Worm (Caenorhabditis elegans) whole organism, L3 larva: ENCODE measurements around the gene Y49F6B.8.
"Not testable (repeated sequence)": the region's sequence is repeated elsewhere in the genome, so short reads cannot be mapped to it uniquely, and the experiment has no call there.

ENCODE experiments used
- R02D3.7 ChIP-seq: fragments of 150-350 bp; optimal IDR thresholded peaks from 2 replicates; lab custom pipeline; 2014; ENCODE audit warnings: missing biosample characterization, missing genetic modification characterization
- ZK546.5 ChIP-seq: sonication (generic microtip); optimal IDR thresholded peaks from 2 replicates; lab custom pipeline; 2017; ENCODE audit warnings: missing biosample characterization, missing genetic modification characterization
- aly-2 ChIP-seq: fragments of 150-350 bp; optimal IDR thresholded peaks from 2 replicates; lab custom pipeline; 2014; ENCODE audit warnings: missing biosample characterization, missing genetic modification characterization
- ama-1 ChIP-seq: fragments of 150-350 bp; optimal IDR thresholded peaks from 2 replicates; lab custom pipeline; 2018
- ceh-16 ChIP-seq: sonication (generic microtip); optimal IDR thresholded peaks from 2 replicates; lab custom pipeline; 2017; ENCODE audit warnings: missing biosample characterization, missing genetic modification characterization
- ceh-28 ChIP-seq: fragments of 150-350 bp; optimal IDR thresholded peaks from 2 replicates; lab custom pipeline; 2014; ENCODE audit warnings: missing biosample characterization, missing genetic modification reagents, missing genetic modification characterization
- ceh-82 ChIP-seq: fragments of 150-350 bp; optimal IDR thresholded peaks from 2 replicates; lab custom pipeline; 2014; ENCODE audit warnings: missing biosample characterization, missing genetic modification characterization
- ceh-9 ChIP-seq: sonication (generic microtip); optimal IDR thresholded peaks from 2 replicates; lab custom pipeline; 2018; ENCODE audit warnings: missing biosample characterization, missing genetic modification characterization
- daf-12 ChIP-seq: fragments of 150-350 bp; optimal IDR thresholded peaks from 2 replicates; lab custom pipeline; 2014; ENCODE audit warnings: missing biosample characterization, missing genetic modification reagents, missing genetic modification characterization
- egl-27 ChIP-seq: sonication (generic microtip); optimal IDR thresholded peaks from 4 replicates; lab custom pipeline; 2017; ENCODE audit warnings: missing biosample characterization, missing genetic modification reagents, missing genetic modification characterization
- egl-5 ChIP-seq: fragments of 150-350 bp; optimal IDR thresholded peaks from 2 replicates; lab custom pipeline; 2017; ENCODE audit warnings: missing biosample characterization, missing genetic modification reagents, missing genetic modification characterization, inconsistent platforms
- elt-2 ChIP-seq: sonication (generic microtip); optimal IDR thresholded peaks from 2 replicates; lab custom pipeline; 2016; ENCODE audit warnings: missing genetic modification reagents, mild to moderate bottlenecking, missing genetic modification characterization, missing compliant biosample characterization
- eor-1 ChIP-seq, 2 experiments: fragments of 150-350 bp; optimal IDR thresholded peaks; 2 replicates each; lab custom pipeline; 2014 to 2018; ENCODE audit warnings: missing biosample characterization in 2 of 2, missing genetic modification characterization in 2 of 2
- fkh-10 ChIP-seq: sonication (generic microtip); optimal IDR thresholded peaks from 2 replicates; lab custom pipeline; 2017; ENCODE audit warnings: missing biosample characterization, missing genetic modification reagents, missing genetic modification characterization
- fkh-2 ChIP-seq: fragments of 150-350 bp; optimal IDR thresholded peaks from 2 replicates; lab custom pipeline; 2014; ENCODE audit warnings: missing biosample characterization, missing genetic modification reagents, missing genetic modification characterization
- fos-1 ChIP-seq: fragments of 150-350 bp; optimal IDR thresholded peaks from 2 replicates; lab custom pipeline; 2014; ENCODE audit warnings: missing biosample characterization, missing genetic modification characterization
- hmg-11 ChIP-seq: sonication (generic microtip); optimal IDR thresholded peaks from 2 replicates; lab custom pipeline; 2016; ENCODE audit warnings: missing genetic modification characterization, missing compliant biosample characterization
- jun-1 ChIP-seq: fragments of 150-350 bp; optimal IDR thresholded peaks from 2 replicates; lab custom pipeline; 2014; ENCODE audit warnings: missing biosample characterization, missing genetic modification reagents, missing genetic modification characterization
- lin-15B ChIP-seq: fragments of 150-350 bp; optimal IDR thresholded peaks from 2 replicates; lab custom pipeline; 2014; ENCODE audit warnings: missing biosample characterization, missing genetic modification characterization
- lin-39 ChIP-seq: fragments of 150-350 bp; optimal IDR thresholded peaks from 2 replicates; lab custom pipeline; 2018; ENCODE audit warnings: missing biosample characterization, missing genetic modification reagents, missing genetic modification characterization
- mdl-1 ChIP-seq: fragments of 150-350 bp; optimal IDR thresholded peaks from 2 replicates; lab custom pipeline; 2014; ENCODE audit warnings: missing biosample characterization, missing genetic modification characterization
- mml-1 ChIP-seq: fragments of 150-350 bp; sonication (generic microtip); optimal IDR thresholded peaks from 3 replicates; lab custom pipeline; 2014; ENCODE audit warnings: missing biosample characterization, missing genetic modification characterization
- nfya-1 ChIP-seq: sonication (generic microtip); optimal IDR thresholded peaks from 2 replicates; lab custom pipeline; 2017; ENCODE audit warnings: missing genetic modification characterization, mild to moderate bottlenecking, missing compliant biosample characterization, antibody characterized with exemption, moderate library complexity; ENCODE audit not compliant: insufficient read depth
- nhr-11 ChIP-seq: fragments of 150-350 bp; optimal IDR thresholded peaks from 2 replicates; lab custom pipeline; 2014; ENCODE audit warnings: missing biosample characterization, missing genetic modification characterization
- nhr-12 ChIP-seq: fragments of 150-350 bp; optimal IDR thresholded peaks from 2 replicates; lab custom pipeline; 2014; ENCODE audit warnings: missing biosample characterization, missing genetic modification characterization
- nhr-23 ChIP-seq: fragments of 150-350 bp; optimal IDR thresholded peaks from 2 replicates; lab custom pipeline; 2014; ENCODE audit warnings: missing biosample characterization, missing genetic modification reagents, missing genetic modification characterization
- nhr-237 ChIP-seq: fragments of 150-350 bp; optimal IDR thresholded peaks from 2 replicates; lab custom pipeline; 2014; ENCODE audit warnings: missing biosample characterization, missing genetic modification characterization
- nhr-25 ChIP-seq: sonication (generic microtip); optimal IDR thresholded peaks from 2 replicates; lab custom pipeline; 2017; ENCODE audit warnings: missing biosample characterization, missing genetic modification characterization
- nhr-28 ChIP-seq: fragments of 150-350 bp; optimal IDR thresholded peaks from 2 replicates; lab custom pipeline; 2014; ENCODE audit warnings: missing biosample characterization, missing genetic modification characterization
- nhr-43 ChIP-seq: sonication (generic microtip); optimal IDR thresholded peaks from 2 replicates; lab custom pipeline; 2016; ENCODE audit warnings: mild to moderate bottlenecking, missing genetic modification characterization, missing compliant biosample characterization; ENCODE audit not compliant: poor library complexity, severe bottlenecking
- nhr-67 ChIP-seq: fragments of 150-350 bp; optimal IDR thresholded peaks from 2 replicates; lab custom pipeline; 2014; ENCODE audit warnings: missing biosample characterization, missing genetic modification characterization
- nhr-76 ChIP-seq: fragments of 150-350 bp; sonication (generic microtip); optimal IDR thresholded peaks from 5 replicates; lab custom pipeline; 2014; ENCODE audit warnings: missing biosample characterization, missing genetic modification characterization
- nhr-77 ChIP-seq: fragments of 150-350 bp; optimal IDR thresholded peaks from 2 replicates; lab custom pipeline; 2014; ENCODE audit warnings: missing biosample characterization, missing genetic modification characterization
- pha-4 ChIP-seq: fragments of 150-350 bp; optimal IDR thresholded peaks from 2 replicates; lab custom pipeline; 2014; ENCODE audit warnings: missing biosample characterization, missing genetic modification reagents, missing genetic modification characterization
- sea-2 ChIP-seq: fragments of 150-350 bp; sonication (generic microtip); optimal IDR thresholded peaks from 4 replicates; lab custom pipeline; 2014; ENCODE audit warnings: missing biosample characterization, missing genetic modification reagents, missing genetic modification characterization
- skn-1 ChIP-seq: fragments of 150-350 bp; optimal IDR thresholded peaks from 2 replicates; lab custom pipeline; 2014; ENCODE audit warnings: missing biosample characterization, missing genetic modification characterization
- snpc-4 ChIP-seq: fragments of 150-350 bp; optimal IDR thresholded peaks from 2 replicates; lab custom pipeline; 2014; ENCODE audit warnings: missing biosample characterization, missing genetic modification characterization
- tbx-2 ChIP-seq: sonication (generic microtip); optimal IDR thresholded peaks from 2 replicates; lab custom pipeline; 2016; ENCODE audit warnings: mild to moderate bottlenecking, missing genetic modification characterization, missing compliant biosample characterization
- unc-39 ChIP-seq: sonication (generic microtip); optimal IDR thresholded peaks from 4 replicates; lab custom pipeline; 2017; ENCODE audit warnings: missing biosample characterization, missing genetic modification characterization
- unc-62 ChIP-seq: fragments of 150-350 bp; sonication (generic microtip); optimal IDR thresholded peaks from 4 replicates; lab custom pipeline; 2014; ENCODE audit warnings: missing biosample characterization, missing genetic modification reagents, missing genetic modification characterization
- zag-1 ChIP-seq: fragments of 150-350 bp; optimal IDR thresholded peaks from 2 replicates; lab custom pipeline; 2014; ENCODE audit warnings: missing biosample characterization, missing genetic modification characterization
- ztf-11 ChIP-seq: fragments of 150-350 bp; optimal IDR thresholded peaks from 2 replicates; lab custom pipeline; 2014; ENCODE audit warnings: missing biosample characterization, missing genetic modification characterization
- ztf-4 ChIP-seq: fragments of 150-350 bp; optimal IDR thresholded peaks from 2 replicates; lab custom pipeline; 2014; ENCODE audit warnings: missing biosample characterization, missing genetic modification characterization

Gene Y49F6B.8

ce11 chrII:3502011-3502410, 20.5 kb upstream of the Y49F6B.8 start:
- TF ChIP-seq ceh-9 (tag; lab: Kevin White, UChicago), result no peak
- TF ChIP-seq nhr-237 (tag; lab: Kevin White, UChicago), result no peak
- no peak for TF ChIP-seq ceh-28 (tag; lab: Kevin White, UChicago)

- TF ChIP-seq fkh-10 (GFP tag; lab: Kevin White, UChicago), result no peak
- TF ChIP-seq ama-1 (lab: Kevin White, UChicago), result no peak
- TF ChIP-seq R02D3.7 (tag; lab: Kevin White, UChicago), result no peak
- TF ChIP-seq nhr-43 (tag; lab: Kevin White, UChicago), result no peak
- TF ChIP-seq nhr-76, result no peak
- TF ChIP-seq daf-12, result no peak
- TF ChIP-seq nhr-67 (tag; lab: Kevin White, UChicago), result no peak
- no peak for TF ChIP-seq jun-1 (tag; lab: Kevin White, UChicago)
- TF ChIP-seq nhr-23 (tag; lab: Kevin White, UChicago), result no peak
- TF ChIP-seq skn-1, result no peak
- TF ChIP-seq egl-27 (tag; lab: Kevin White, UChicago), result no peak
- no peak for TF ChIP-seq ztf-4 (tag; lab: Kevin White, UChicago)
- no peak for TF ChIP-seq tbx-2 (tag; lab: Kevin White, UChicago)
- no peak for TF ChIP-seq ceh-16 (tag; lab: Kevin White, UChicago)
- no peak for TF ChIP-seq aly-2 (tag; lab: Kevin White, UChicago)
- TF ChIP-seq nhr-28 (tag; lab: Kevin White, UChicago), result no peak
Measured at ce11 chrII:3500373-3500772, 18.9 kb upstream of the Y49F6B.8 start.

DNA sequence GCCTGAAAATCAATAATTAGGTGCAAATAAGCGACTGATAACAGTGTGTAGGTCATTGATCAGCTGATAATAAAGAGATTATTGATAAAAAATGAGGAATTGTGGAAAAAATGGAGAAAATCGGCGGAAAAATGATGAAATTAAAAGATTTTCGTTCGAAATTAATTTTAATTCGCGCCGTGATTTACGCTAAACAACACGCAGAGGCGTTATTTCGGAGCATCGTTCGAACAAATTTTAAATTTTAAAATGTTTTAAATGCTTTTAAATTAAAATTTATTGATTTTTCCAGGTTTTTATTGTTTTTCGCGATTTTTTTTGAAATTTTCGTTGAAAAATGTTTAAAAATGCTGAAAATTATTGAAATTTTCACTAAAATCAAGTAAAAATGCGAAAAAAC, 17.9 kb upstream of the Y49F6B.8 start, which contains the start of gene Y49F6B.9:
Gene Y49F6B.9, minus strand, starts transcription at position 2 of the 400 bp plus-strand sequence.
- TF ChIP-seq nhr-23 (tag; lab: Kevin White, UChicago) (no peak), ama-1 (lab: Kevin White, UChicago) (no peak), tbx-2 (tag; lab: Kevin White, UChicago) (no peak), ceh-28 (tag; lab: Kevin White, UChicago) (no peak)

DNA sequence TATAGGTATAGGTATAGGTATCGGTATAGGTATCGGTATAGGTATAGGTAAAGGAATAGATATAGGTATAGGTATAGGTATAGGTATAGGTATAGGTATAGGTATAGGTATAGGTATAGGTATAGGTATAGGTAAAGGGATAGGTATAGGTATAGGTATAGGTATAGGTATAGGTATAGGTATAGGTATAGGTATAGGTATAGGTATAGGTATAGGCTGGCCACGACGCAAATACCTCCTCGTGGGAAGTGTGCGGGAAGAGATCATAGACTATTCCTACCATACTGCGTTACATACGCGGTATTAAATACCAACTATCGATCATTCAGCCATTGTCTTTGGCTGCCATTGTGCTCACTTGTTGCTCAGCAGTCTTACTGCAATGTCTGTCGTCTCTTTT, 9.3 kb upstream of the Y49F6B.8 start, which contains the start of gene fbxb-112:
Gene fbxb-112, plus strand, starts transcription at position 301 of the 400 bp plus-strand sequence.
- not testable (repeated sequence) for TF ChIP-seq mml-1 (tag; lab: Kevin White, UChicago); unc-39 (tag; lab: Kevin White, UChicago); unc-62 (GFP tag; lab: Kevin White, UChicago)

- TF ChIP-seq jun-1 (tag; lab: Kevin White, UChicago) (no peak), skn-1 (no peak), egl-5 (tag; lab: Kevin White, UChicago) (peak; percentile 69), egl-27 (tag; lab: Kevin White, UChicago) (no peak), nhr-23 (tag; lab: Kevin White, UChicago) (peak; percentile 17), hmg-11 (no peak), ZK546.5 (tag; lab: Kevin White, UChicago) (no peak), elt-2 (tag; lab: Kevin White, UChicago) (peak; percentile 11), pha-4 (no peak), snpc-4 (tag; lab: Kevin White, UChicago) (peak; percentile 55), fkh-2 (tag; lab: Kevin White, UChicago) (no peak), ceh-28 (tag; lab: Kevin White, UChicago) (no peak), lin-39 (tag; lab: Kevin White, UChicago) (peak; percentile 59), nhr-28 (tag; lab: Kevin White, UChicago) (no peak), nhr-77 (tag; lab: Kevin White, UChicago) (no peak), lin-15B (peak; percentile 91), ceh-82 (tag; lab: Kevin White, UChicago) (no peak), R02D3.7 (tag; lab: Kevin White, UChicago) (peak; percentile 1), nfya-1 (tag; lab: Kevin White, UChicago) (peak; percentile 55), nhr-67 (tag; lab: Kevin White, UChicago) (no peak), ceh-9 (tag; lab: Kevin White, UChicago) (no peak), mdl-1 (no peak), ceh-16 (tag; lab: Kevin White, UChicago) (no peak), sea-2 (GFP tag; lab: Kevin White, UChicago) (no peak), daf-12 (no peak), fkh-10 (GFP tag; lab: Kevin White, UChicago) (peak; percentile 17), nhr-11 (tag; lab: Kevin White, UChicago) (no peak), nhr-25 (tag; lab: Kevin White, UChicago) (peak; percentile 20), nhr-43 (tag; lab: Kevin White, UChicago) (no peak), unc-39 (tag; lab: Kevin White, UChicago) (no peak), unc-62 (GFP tag; lab: Kevin White, UChicago) (no peak), nhr-76 (no peak), ztf-11 (no peak), nhr-12 (tag; lab: Kevin White, UChicago) (no peak), eor-1 (tag; optimal IDR thresholded peaks at IDR 0.05; lab: Kevin White, UChicago) (no peak), zag-1 (no peak), fos-1 (tag; lab: Kevin White, UChicago) (no peak), tbx-2 (tag; lab: Kevin White, UChicago) (no peak)
Measured at ce11 chrII:3482231-3482630, 747 bp upstream of the Y49F6B.8 start, which contains the start of gene smu-2. Gene smu-2, plus strand, starts transcription at chrII:3482408.
